Fruit fly (Drosophila melanogaster): Measurements from ENCODE around the gene Gba1a.
A peak's percentile ranks its signal among the peaks of the same experiment; 100 is the strongest.

The Gba1a gene

DNA sequence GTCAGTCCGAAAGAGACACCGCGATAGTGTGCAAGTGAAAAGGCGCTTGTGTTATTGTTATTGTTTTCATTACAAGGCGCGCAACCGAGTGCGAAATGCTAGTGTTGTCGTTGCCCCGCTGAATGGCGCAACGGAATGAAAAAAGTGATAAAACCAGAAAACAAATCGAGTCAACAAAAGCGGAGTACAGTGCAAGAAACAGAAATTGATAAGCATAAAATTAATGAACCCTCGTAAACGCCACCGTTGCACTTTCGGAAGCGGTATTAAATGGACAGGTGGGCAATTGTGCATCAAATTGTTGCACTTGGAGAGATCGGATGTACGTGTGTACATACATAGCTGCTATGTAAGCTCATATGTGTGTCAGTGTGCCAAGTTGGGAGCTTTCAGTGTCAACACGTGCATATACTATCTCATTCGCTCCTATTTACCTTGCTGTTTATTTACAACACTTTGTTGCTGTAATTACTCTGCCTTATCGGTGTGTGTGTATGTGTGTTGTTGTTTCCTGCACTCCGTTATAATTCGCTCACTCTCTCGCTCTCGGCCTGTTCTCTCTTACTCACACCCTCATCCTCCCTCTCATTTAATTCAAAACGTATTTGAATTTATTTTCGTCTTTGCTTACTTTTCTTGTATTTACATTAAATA is 23.1 kb downstream of the Gba1a start (continued):
- TF ChIP-seq nerfin-2 (GFP tag; IDR thresholded peaks at IDR 0.05; ENCODE audit: partially characterized antibody) = no peak
- TF ChIP-seq odd (GFP tag; optimal IDR thresholded peaks at IDR 0.05) = peak; percentile 12
- no peak for TF ChIP-seq unpg (GFP tag; optimal IDR thresholded peaks at IDR 0.05)
- peak; percentile 75 for TF ChIP-seq eyg (GFP tag; optimal IDR thresholded peaks at IDR 0.05)
- TF ChIP-seq kni (GFP tag; optimal IDR thresholded peaks at IDR 0.05) = peak; percentile 70
- TF ChIP-seq CG14860 (GFP tag; IDR thresholded peaks at IDR 0.05; ENCODE audit: partially characterized antibody) = no peak
- peak; percentile 63 for TF ChIP-seq CG14965 (GFP tag; optimal IDR thresholded peaks at IDR 0.05; ENCODE audit: borderline replicate concordance)
- no peak for TF ChIP-seq al (GFP tag; IDR thresholded peaks at IDR 0.05)
- TF ChIP-seq Max (GFP tag; optimal IDR thresholded peaks at IDR 0.05) = peak; percentile 10
- TF ChIP-seq dysf (GFP tag; IDR thresholded peaks at IDR 0.05) = peak; percentile 42; the same call in 1 of the 3 replicates
- peak; percentile 41 for TF ChIP-seq kay (GFP tag; optimal IDR thresholded peaks at IDR 0.05)
- TF ChIP-seq twi (tag; optimal IDR thresholded peaks at IDR 0.05) = no peak
- TF ChIP-seq CG11695 (GFP tag; IDR thresholded peaks at IDR 0.05) = peak; percentile 44; the same call in 1 of the 3 replicates
- TF ChIP-seq schlank (tag; optimal IDR thresholded peaks at IDR 0.05) = peak; percentile 32
- TF ChIP-seq tgo (GFP tag; IDR thresholded peaks at IDR 0.05) = peak; percentile 50; the same call in 2 of the 3 replicates
- no peak for TF ChIP-seq crc (GFP tag; optimal IDR thresholded peaks at IDR 0.05)
- peak; percentile 38 for TF ChIP-seq Jarid2 (GFP tag; optimal IDR thresholded peaks at IDR 0.05)
- TF ChIP-seq btn (GFP tag; optimal IDR thresholded peaks at IDR 0.05) = no peak
- TF ChIP-seq CG31441 (GFP tag; IDR thresholded peaks at IDR 0.05) = peak; percentile 34; the same call in 1 of the 2 replicates
- TF ChIP-seq CG17385 (GFP tag; optimal IDR thresholded peaks at IDR 0.05) = peak; percentile 25
- no peak for TF ChIP-seq br (optimal IDR thresholded peaks at IDR 0.05)
- TF ChIP-seq sob (GFP tag; IDR thresholded peaks at IDR 0.05) = no peak
- TF ChIP-seq hkb (optimal IDR thresholded peaks at IDR 0.05) = no peak
- TF ChIP-seq hkb (GFP tag; IDR thresholded peaks at IDR 0.05) = peak; percentile 89
- TF ChIP-seq CG10462 (GFP tag; optimal IDR thresholded peaks at IDR 0.05) = peak; percentile 21
- peak; percentile 22 for TF ChIP-seq Myb (GFP tag; optimal IDR thresholded peaks at IDR 0.05)
- peak; percentile 69 for TF ChIP-seq CG4360 (GFP tag; IDR thresholded peaks at IDR 0.05)
- peak; percentile 68 for TF ChIP-seq CG2875 (GFP tag; optimal IDR thresholded peaks at IDR 0.05)
- TF ChIP-seq Elba2 (GFP tag; optimal IDR thresholded peaks at IDR 0.05) = no peak
- peak; percentile 39 for TF ChIP-seq CG1529 (GFP tag; optimal IDR thresholded peaks at IDR 0.05)
- peak; percentile 42 for TF ChIP-seq CG1603 (tag; optimal IDR thresholded peaks at IDR 0.05)
- TF ChIP-seq CG15073 (GFP tag; optimal IDR thresholded peaks at IDR 0.05) = no peak
- TF ChIP-seq tap (tag; optimal IDR thresholded peaks at IDR 0.05) = peak; percentile 76
- no peak for TF ChIP-seq CG10431 (GFP tag; optimal IDR thresholded peaks at IDR 0.05)
- TF ChIP-seq CG4730 (GFP tag; IDR thresholded peaks at IDR 0.05) = peak; percentile 17; the same call in 1 of the 2 replicates
- TF ChIP-seq Dip2 (GFP tag; IDR thresholded peaks at IDR 0.05) = no peak
- peak; percentile 78; the same call in 2 of the 3 replicates for TF ChIP-seq Dbx (GFP tag; IDR thresholded peaks at IDR 0.05)
- TF ChIP-seq CG10147 (GFP tag; optimal IDR thresholded peaks at IDR 0.05) = no peak
- TF ChIP-seq ranshi (GFP tag; IDR thresholded peaks at IDR 0.05) = peak; percentile 61; the same call in 1 of the 2 replicates
- TF ChIP-seq CG16815 (GFP tag; optimal IDR thresholded peaks at IDR 0.05) = no peak
- TF ChIP-seq her (GFP tag; optimal IDR thresholded peaks at IDR 0.05) = peak; percentile 27
- TF ChIP-seq Bgb (GFP tag; IDR thresholded peaks at IDR 0.05; ENCODE audit: partially characterized antibody) = peak; percentile 49; the same call in 1 of the 2 replicates
- no peak for TF ChIP-seq CG7357 (GFP tag; IDR thresholded peaks at IDR 0.05)
- TF ChIP-seq emc (GFP tag; optimal IDR thresholded peaks at IDR 0.05) = no peak
- peak; percentile 3 for TF ChIP-seq fd96Cb (tag; optimal IDR thresholded peaks at IDR 0.05)
- no peak for TF ChIP-seq zen2 (GFP tag; IDR thresholded peaks at IDR 0.05; ENCODE audit: partially characterized antibody)
- peak; percentile 39 for TF ChIP-seq CG8924 (tag; optimal IDR thresholded peaks at IDR 0.05)
- TF ChIP-seq CG13296 (GFP tag; optimal IDR thresholded peaks at IDR 0.05) = peak; percentile 71
- TF ChIP-seq hb (GFP tag; IDR thresholded peaks at IDR 0.05; ENCODE audit: partially characterized antibody) = no peak
- peak in 1 of 2 experiments; percentile 35 for TF ChIP-seq chif (GFP tag; optimal IDR thresholded peaks at IDR 0.05)
